Worm (Caenorhabditis elegans): ENCODE results near the gene fbxb-104.
"Not testable (repeated sequence)": the region's sequence is repeated elsewhere in the genome, so short reads cannot be mapped to it uniquely, and the experiment has no call there.

fbxb-104 gene

DNA sequence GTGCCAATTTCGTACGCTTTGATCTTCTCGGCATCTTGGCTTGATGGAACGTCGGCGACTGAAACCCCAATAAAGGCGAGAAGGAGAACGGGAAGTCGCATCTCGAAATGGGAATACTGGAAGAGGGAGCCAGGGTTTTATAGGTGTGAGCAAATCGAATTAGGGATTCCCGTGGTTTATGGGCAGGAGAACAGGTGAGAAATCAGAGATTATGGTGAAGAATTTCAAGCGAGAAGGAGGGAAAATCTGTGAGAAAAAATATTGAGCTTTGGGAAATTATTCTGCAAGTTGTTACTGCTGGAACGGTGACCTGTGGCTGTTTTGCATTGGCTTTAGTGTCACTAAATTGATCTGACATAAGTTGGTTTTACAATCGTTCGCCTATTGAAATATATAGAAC, 5.5 kb downstream of the fbxb-104 start, which contains the start of gene Y49F6B.13:
Gene Y49F6B.13 (minus strand): TSS at position 101 of the 400 bp plus-strand sequence.
- TF ChIP-seq nhr-2 (tag; optimal IDR thresholded peaks at IDR 0.05) (no peak), ceh-43 (GFP tag; optimal IDR thresholded peaks at IDR 0.05) (no peak), M03D4.4 (tag; optimal IDR thresholded peaks at IDR 0.05) (no peak), sptf-1 (tag; optimal IDR thresholded peaks at IDR 0.05) (no peak), unc-39 (tag; optimal IDR thresholded peaks at IDR 0.05) (no peak), nhr-237 (tag; optimal IDR thresholded peaks at IDR 0.05) (no peak), nhr-28 (tag; optimal IDR thresholded peaks at IDR 0.05) (no peak), lin-13 (tag; optimal IDR thresholded peaks at IDR 0.05) (no peak), mls-2 (tag; optimal IDR thresholded peaks at IDR 0.05) (no peak)

DNA sequence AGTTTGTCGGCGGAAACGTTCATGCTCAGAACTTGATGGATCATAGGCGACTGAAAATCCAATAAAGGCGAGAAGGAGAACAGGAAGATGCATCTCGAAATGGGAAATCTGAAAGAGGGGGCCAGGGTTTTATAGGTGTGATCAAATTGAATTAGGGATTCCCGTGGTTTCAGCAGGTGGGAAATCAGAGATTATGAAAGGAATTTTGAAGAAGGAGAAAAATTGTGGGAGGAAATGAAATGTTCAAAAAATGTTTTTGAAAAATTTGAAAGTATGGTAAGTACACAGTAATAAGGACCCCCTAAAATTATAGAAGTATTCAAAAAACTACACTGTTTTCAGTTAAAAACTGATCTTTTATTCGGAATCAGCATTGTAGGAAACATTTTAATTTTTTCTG, 6.5 kb downstream of the fbxb-104 start, which contains the start of gene Y49F6B.20:
Gene Y49F6B.20 (minus strand): TSS at position 101 of the 400 bp plus-strand sequence.
- TF ChIP-seq unc-62 (GFP tag; optimal IDR thresholded peaks at IDR 0.05) (no peak), nhr-12 (tag; optimal IDR thresholded peaks at IDR 0.05) (no peak), lin-32 (GFP tag; optimal IDR thresholded peaks at IDR 0.05) (no peak), sptf-1 (tag; optimal IDR thresholded peaks at IDR 0.05) (no peak)

DNA sequence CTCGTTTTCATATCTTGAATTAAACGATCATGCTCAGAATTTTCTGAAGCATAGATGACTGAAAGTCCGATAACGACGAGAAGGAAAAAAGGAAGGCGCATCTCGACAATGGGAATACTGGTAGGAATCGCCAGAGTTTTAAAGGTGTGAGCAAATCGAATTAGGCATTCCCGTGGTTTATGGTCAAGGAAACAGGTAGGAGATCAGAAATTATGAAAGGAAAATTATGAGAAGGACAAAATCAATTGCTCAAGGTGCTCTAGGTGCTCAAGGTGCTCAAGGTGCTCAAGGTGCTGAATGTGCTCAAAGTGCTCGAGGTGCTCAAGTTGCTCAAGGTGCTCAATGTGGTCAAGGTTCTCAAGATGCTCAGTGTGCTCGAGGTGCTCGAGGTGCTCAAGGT, 12.5 kb downstream of the fbxb-104 start, which contains the start of gene C16C8.10:
Gene C16C8.10 (minus strand): TSS at position 101 of the 400 bp plus-strand sequence.
- TF ChIP-seq lsy-2, snpc-4, hlh-1 (tag; optimal IDR thresholded peaks at IDR 0.05): not testable (repeated sequence)

ce11 chrII:3463097-3463496, 14.0 kb downstream of the fbxb-104 start, which contains the start of gene C16C8.9:
C16C8.9 (minus strand) TSS chrII:3463197.
- TF ChIP-seq ces-1 (GFP tag; optimal IDR thresholded peaks at IDR 0.05) = no peak
- TF ChIP-seq zip-8 (tag; optimal IDR thresholded peaks at IDR 0.05) = no peak
- no peak for TF ChIP-seq flh-1 (GFP tag; optimal IDR thresholded peaks at IDR 0.05)

ce11 chrII:3461586-3461985, 15.5 kb downstream of the fbxb-104 start, which contains the start of gene C16C8.8:
C16C8.8 (minus strand) TSS chrII:3461686.
- TF ChIP-seq zip-8 (tag; optimal IDR thresholded peaks at IDR 0.05) (no peak), mls-2 (tag; optimal IDR thresholded peaks at IDR 0.05) (no peak), drap-1 (GFP tag; optimal IDR thresholded peaks at IDR 0.05) (no peak), tbx-8 (GFP tag; optimal IDR thresholded peaks at IDR 0.05) (no peak), snpc-4 (tag; optimal IDR thresholded peaks at IDR 0.05) (no peak), mab-5 (tag; optimal IDR thresholded peaks at IDR 0.05) (no peak), ceh-39 (tag; optimal IDR thresholded peaks at IDR 0.05) (no peak), nhr-12 (tag; optimal IDR thresholded peaks at IDR 0.05) (no peak), bed-3 (GFP tag; optimal IDR thresholded peaks at IDR 0.05) (no peak), unc-120 (tag; optimal IDR thresholded peaks at IDR 0.05; ENCODE audit: poor library complexity, severe bottlenecking) (no peak), lin-13 (tag; optimal IDR thresholded peaks at IDR 0.05) (no peak), flh-1 (GFP tag; optimal IDR thresholded peaks at IDR 0.05) (no peak), nhr-2 (tag; optimal IDR thresholded peaks at IDR 0.05) (no peak), hlh-1 (tag; optimal IDR thresholded peaks at IDR 0.05) (no peak), ceh-83 (GFP tag; optimal IDR thresholded peaks at IDR 0.05) (no peak)

DNA sequence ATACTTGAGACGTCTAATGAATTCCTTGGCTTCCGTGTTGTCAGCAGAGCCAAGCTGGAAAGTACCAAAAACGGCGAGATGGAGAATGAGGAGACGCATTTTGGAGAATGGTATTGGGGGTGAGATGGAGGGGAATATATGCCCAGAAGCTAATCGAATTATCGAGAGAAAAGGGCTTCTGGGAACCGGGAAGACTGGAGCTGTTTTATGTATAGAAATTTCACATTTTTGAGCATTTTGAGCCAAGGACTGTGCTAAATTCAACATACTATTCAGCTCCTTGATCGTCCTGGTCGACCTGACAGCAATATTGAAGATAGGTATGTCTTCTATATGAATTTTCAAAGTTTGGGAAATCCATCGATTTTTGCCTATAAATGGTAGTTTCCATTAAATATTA, 17.0 kb downstream of the fbxb-104 start, which contains the start of gene C16C8.7:
Gene C16C8.7 (minus strand): TSS at position 101 of the 400 bp plus-strand sequence.
- TF ChIP-seq mep-1 (tag; optimal IDR thresholded peaks at IDR 0.05) (no peak), lsy-2 (tag; optimal IDR thresholded peaks at IDR 0.05) (no peak), nhr-237 (tag; optimal IDR thresholded peaks at IDR 0.05) (no peak), ceh-39 (tag; optimal IDR thresholded peaks at IDR 0.05) (no peak), snpc-4 (tag; optimal IDR thresholded peaks at IDR 0.05) (no peak), hlh-1 (tag; optimal IDR thresholded peaks at IDR 0.05) (no peak), flh-1 (GFP tag; optimal IDR thresholded peaks at IDR 0.05) (no peak), bed-3 (GFP tag; optimal IDR thresholded peaks at IDR 0.05) (no peak), pha-4 (tag; optimal IDR thresholded peaks at IDR 0.05) (no peak), cnd-1 (tag; optimal IDR thresholded peaks at IDR 0.05) (no peak), lin-32 (GFP tag; optimal IDR thresholded peaks at IDR 0.05) (no peak)

ce11 chrII:3459199-3459598, 17.9 kb downstream of the fbxb-104 start:
- TF ChIP-seq elt-3 (tag; optimal IDR thresholded peaks at IDR 0.05) (no peak), snpc-4 (tag; optimal IDR thresholded peaks at IDR 0.05) (no peak), ces-1 (GFP tag; optimal IDR thresholded peaks at IDR 0.05) (no peak), lsy-2 (tag; optimal IDR thresholded peaks at IDR 0.05) (no peak), mep-1 (tag; optimal IDR thresholded peaks at IDR 0.05) (no peak), unc-62 (GFP tag; optimal IDR thresholded peaks at IDR 0.05) (no peak), hlh-1 (tag; optimal IDR thresholded peaks at IDR 0.05) (no peak), nhr-28 (tag; optimal IDR thresholded peaks at IDR 0.05) (no peak), blmp-1 (tag; optimal IDR thresholded peaks at IDR 0.05) (no peak), sem-2 (GFP tag; optimal IDR thresholded peaks at IDR 0.05) (no peak), mls-2 (tag; optimal IDR thresholded peaks at IDR 0.05) (no peak), ham-2 (GFP tag; optimal IDR thresholded peaks at IDR 0.05) (no peak), drap-1 (GFP tag; optimal IDR thresholded peaks at IDR 0.05) (no peak), unc-120 (tag; optimal IDR thresholded peaks at IDR 0.05; ENCODE audit: poor library complexity, severe bottlenecking) (no peak), mab-5 (tag; optimal IDR thresholded peaks at IDR 0.05) (no peak), unc-39 (tag; optimal IDR thresholded peaks at IDR 0.05) (no peak), nhr-237 (tag; optimal IDR thresholded peaks at IDR 0.05) (no peak)

Data from whole organism, mixed stage, embryonic.